Worm (Caenorhabditis elegans) whole organism, L4 larva: Measurements from ENCODE around the gene nep-11.
A peak's percentile ranks its signal among the peaks of the same experiment; 100 is the strongest.

Source experiments
- T20F7.1 ChIP-seq: fragments of 200-800 bp; sonication (Bioruptor generic); optimal IDR thresholded peaks from 2 replicates; lab custom pipeline; 2018; ENCODE audit warnings: mild to moderate bottlenecking, missing genetic modification characterization, missing compliant biosample characterization
- T26A8.4 ChIP-seq: fragments of 200-800 bp; sonication (Bioruptor generic); IDR thresholded peaks from 2 replicates; pipeline ENCODE4 v1.3.6; 2022; ENCODE audit warnings: missing genetic modification characterization, missing compliant biosample characterization
- Y5F2A.4 ChIP-seq: fragments of 200-800 bp; sonication (Bioruptor generic); optimal IDR thresholded peaks from 2 replicates; lab custom pipeline; 2018; ENCODE audit warnings: mild to moderate bottlenecking, missing genetic modification characterization, missing compliant biosample characterization
- arid-1 ChIP-seq: fragments of 200-800 bp; sonication (Bioruptor generic); conservative IDR thresholded peaks from 2 replicates; pipeline ENCODE4 v1.3.6; 2022; ENCODE audit warnings: missing genetic modification reagents, missing genetic modification characterization, missing compliant biosample characterization
- ces-1 ChIP-seq: fragments of 150-350 bp; sonication (generic microtip); optimal IDR thresholded peaks from 4 replicates; lab custom pipeline; 2014; ENCODE audit warnings: missing biosample characterization, missing genetic modification reagents, missing genetic modification characterization
- ctbp-1 ChIP-seq: fragments of 200-800 bp; sonication (Bioruptor generic); IDR thresholded peaks from 2 replicates; pipeline ENCODE4 v1.3.6; 2022; ENCODE audit warnings: missing genetic modification reagents, missing genetic modification characterization, missing compliant biosample characterization
- daf-16 ChIP-seq, 3 experiments: sonication (generic microtip); optimal IDR thresholded peaks; 2 replicates each; lab custom pipeline; 2016 to 2017; ENCODE audit warnings: missing genetic modification characterization in 3 of 3, missing genetic modification reagents in 3 of 3, mild to moderate bottlenecking in 2 of 3, missing compliant biosample characterization in 2 of 3, missing biosample characterization in 1 of 3, moderate library complexity in 1 of 3
- dmd-6 ChIP-seq: fragments of 200-800 bp; sonication (Bioruptor generic); IDR thresholded peaks from 2 replicates; pipeline ENCODE4 v1.3.6; 2022; ENCODE audit warnings: missing genetic modification reagents, missing genetic modification characterization, missing compliant biosample characterization
- egl-27 ChIP-seq: sonication (generic microtip); optimal IDR thresholded peaks from 3 replicates; lab custom pipeline; 2017; ENCODE audit warnings: missing biosample characterization, missing genetic modification reagents, missing genetic modification characterization
- fkh-10 ChIP-seq: fragments of 150-350 bp; optimal IDR thresholded peaks from 2 replicates; lab custom pipeline; 2014; ENCODE audit warnings: missing biosample characterization, missing genetic modification reagents, missing genetic modification characterization
- hlh-30 ChIP-seq: sonication (generic microtip); optimal IDR thresholded peaks from 2 replicates; lab custom pipeline; 2017; ENCODE audit warnings: antibody characterized with exemption, mild to moderate bottlenecking, missing genetic modification characterization, missing compliant biosample characterization; ENCODE audit not compliant: insufficient read depth
- hmg-1.1 ChIP-seq: fragments of 200-800 bp; sonication (Bioruptor generic); IDR thresholded peaks from 2 replicates; pipeline ENCODE4 v1.3.6; 2022; ENCODE audit warnings: missing genetic modification reagents, missing genetic modification characterization, missing compliant biosample characterization
- jun-1 ChIP-seq: fragments of 150-350 bp; optimal IDR thresholded peaks from 2 replicates; lab custom pipeline; 2014; ENCODE audit warnings: missing biosample characterization, missing genetic modification reagents, missing genetic modification characterization
- lin-38 ChIP-seq: fragments of 200-800 bp; sonication (Bioruptor generic); IDR thresholded peaks from 2 replicates; pipeline ENCODE4 v1.3.6; 2022; ENCODE audit warnings: missing genetic modification reagents, missing genetic modification characterization, missing compliant biosample characterization
- lir-3 ChIP-seq: sonication (generic microtip); optimal IDR thresholded peaks from 2 replicates; lab custom pipeline; 2016; ENCODE audit warnings: mild to moderate bottlenecking, missing genetic modification characterization, missing compliant biosample characterization
- madf-5 ChIP-seq, 2 experiments: fragments of 200-800 bp; sonication (Bioruptor generic); IDR thresholded peaks; 2 replicates each; pipeline ENCODE4 v1.3.6; 2022; ENCODE audit warnings: missing compliant biosample characterization in 2 of 2, missing genetic modification characterization in 2 of 2
- mdt-29 ChIP-seq: fragments of 200-800 bp; sonication (Bioruptor generic); IDR thresholded peaks from 2 replicates; pipeline ENCODE4 v1.3.6; 2022; ENCODE audit warnings: missing genetic modification reagents, missing genetic modification characterization, missing compliant biosample characterization
- mep-1 ChIP-seq: fragments of 150-350 bp; sonication (generic microtip); optimal IDR thresholded peaks from 3 replicates; lab custom pipeline; 2014; ENCODE audit warnings: missing biosample characterization, missing genetic modification characterization
- mxl-3 ChIP-seq: fragments of 200-800 bp; sonication (Bioruptor generic); optimal IDR thresholded peaks from 2 replicates; lab custom pipeline; 2018; ENCODE audit warnings: mild to moderate bottlenecking, missing genetic modification characterization, missing compliant biosample characterization
- nhr-102 ChIP-seq: sonication (generic microtip); optimal IDR thresholded peaks from 2 replicates; lab custom pipeline; 2016; ENCODE audit warnings: mild to moderate bottlenecking, missing genetic modification characterization, moderate library complexity, missing compliant biosample characterization
- nhr-111 ChIP-seq: fragments of 200-800 bp; sonication (Bioruptor generic); optimal IDR thresholded peaks from 2 replicates; lab custom pipeline; 2018; ENCODE audit warnings: mild to moderate bottlenecking, missing genetic modification characterization, missing compliant biosample characterization
- nhr-41 ChIP-seq: fragments of 200-800 bp; sonication (Bioruptor generic); IDR thresholded peaks from 2 replicates; pipeline ENCODE4 v1.3.6; 2022; ENCODE audit warnings: missing genetic modification reagents, missing genetic modification characterization, missing compliant biosample characterization
- nhr-6 ChIP-seq: fragments of 150-350 bp; optimal IDR thresholded peaks from 2 replicates; lab custom pipeline; 2014; ENCODE audit warnings: missing biosample characterization, missing genetic modification characterization
- php-3 ChIP-seq: fragments of 200-800 bp; sonication (Bioruptor generic); IDR thresholded peaks from 2 replicates; pipeline ENCODE4 v1.3.6; 2022; ENCODE audit warnings: missing genetic modification reagents, missing genetic modification characterization, missing compliant biosample characterization
- rbr-2 ChIP-seq: sonication (generic microtip); optimal IDR thresholded peaks from 2 replicates; lab custom pipeline; 2016; ENCODE audit warnings: missing genotype, missing genetic modification characterization, missing compliant biosample characterization
- spr-1 ChIP-seq: sonication (generic microtip); optimal IDR thresholded peaks from 2 replicates; lab custom pipeline; 2016; ENCODE audit warnings: mild to moderate bottlenecking, missing genetic modification characterization, missing compliant biosample characterization
- spr-3 ChIP-seq: fragments of 200-800 bp; sonication (Bioruptor generic); optimal IDR thresholded peaks from 2 replicates; lab custom pipeline; 2018; ENCODE audit warnings: mild to moderate bottlenecking, missing genetic modification characterization, missing compliant biosample characterization
- tag-97 ChIP-seq: fragments of 200-800 bp; sonication (Bioruptor generic); IDR thresholded peaks from 2 replicates; pipeline ENCODE4 v1.3.6; 2022; ENCODE audit warnings: missing genetic modification characterization, missing compliant biosample characterization
- tra-1 ChIP-seq: fragments of 200-800 bp; sonication (Bioruptor generic); IDR thresholded peaks from 2 replicates; pipeline ENCODE4 v1.3.6; 2022; ENCODE audit warnings: missing genetic modification reagents, missing genetic modification characterization, missing compliant biosample characterization
- unc-62 ChIP-seq, 3 experiments: fragments of 150-350 bp in 1 of 3; sonication (generic microtip); optimal IDR thresholded peaks in 2 of 3; peaks in 1 of 3; 1 replicate in 1 of 3; 2 replicates in 2 of 3; lab custom pipeline; 2014 to 2017; ENCODE audit warnings: missing biosample characterization in 3 of 3, missing genetic modification characterization in 3 of 3, missing genetic modification reagents in 3 of 3, missing genotype in 1 of 3
- zag-1 ChIP-seq: fragments of 150-350 bp; optimal IDR thresholded peaks from 2 replicates; lab custom pipeline; 2014; ENCODE audit warnings: missing biosample characterization, missing genetic modification characterization
- zfp-3 ChIP-seq: fragments of 200-800 bp; sonication (Bioruptor generic); conservative IDR thresholded peaks from 2 replicates; pipeline ENCODE4 v1.3.6; 2022; ENCODE audit warnings: missing genetic modification reagents, missing genetic modification characterization, missing compliant biosample characterization

nep-11 gene

ce11 chrII:3381510-3381909 is 43.8 kb downstream of the nep-11 start, which contains the start of gene T06D4.1:
TSS of gene T06D4.1 (plus strand) at chrII:3381830.
- TF ChIP-seq zfp-3 (GFP tag; lab: Robert Waterston, UW) (no peak), spr-3 (GFP tag; lab: Kevin White, UChicago) (no peak), T20F7.1 (no peak), mdt-29 (GFP tag; lab: Robert Waterston, UW) (no peak), hlh-30 (tag; lab: Kevin White, UChicago) (no peak), Y5F2A.4 (GFP tag; lab: Kevin White, UChicago) (no peak), egl-27 (no peak), fkh-10 (GFP tag; lab: Kevin White, UChicago) (no peak), tag-97 (GFP tag; lab: Robert Waterston, UW) (no peak), jun-1 (tag; lab: Kevin White, UChicago) (no peak), hmg-1.1 (no peak), madf-5 (GFP tag; IDR thresholded peaks at IDR 0.05; lab: Robert Waterston, UW) (no peak), arid-1 (GFP tag; lab: Robert Waterston, UW) (no peak), rbr-2 (tag; lab: Kevin White, UChicago) (no peak), lir-3 (tag; lab: Kevin White, UChicago) (no peak), php-3 (GFP tag; lab: Robert Waterston, UW) (no peak)

ce11 chrII:3378275-3378674 is 47.1 kb downstream of the nep-11 start, which contains the start of gene Y49F6C.2:
TSS of gene Y49F6C.2 (plus strand) at chrII:3378575.
- TF ChIP-seq daf-16 (GFP tag; optimal IDR thresholded peaks at IDR 0.05; lab: Kevin White, UChicago) (no peak), daf-16 (tag; optimal IDR thresholded peaks at IDR 0.05; lab: Kevin White, UChicago) (no peak), mdt-29 (GFP tag; lab: Robert Waterston, UW) (no peak), lin-38 (GFP tag; lab: Robert Waterston, UW) (no peak), mxl-3 (GFP tag; lab: Kevin White, UChicago) (no peak), tra-1 (GFP tag; lab: Robert Waterston, UW) (no peak), ctbp-1 (no peak), ces-1 (GFP tag; lab: Kevin White, UChicago) (no peak), T26A8.4 (GFP tag; lab: Robert Waterston, UW) (no peak)

- TF ChIP-seq jun-1 (tag; lab: Kevin White, UChicago) (no peak), dmd-6 (GFP tag; lab: Robert Waterston, UW) (no peak), nhr-6 (tag; lab: Kevin White, UChicago) (no peak), mxl-3 (GFP tag; lab: Kevin White, UChicago) (no peak), nhr-41 (GFP tag; lab: Robert Waterston, UW) (no peak), nhr-102 (no peak), nhr-111 (GFP tag; lab: Kevin White, UChicago) (no peak), mep-1 (tag; lab: Kevin White, UChicago) (no peak), daf-16 (GFP tag; optimal IDR thresholded peaks at IDR 0.05; lab: Kevin White, UChicago) (no peak), daf-16 (tag; optimal IDR thresholded peaks at IDR 0.05; lab: Kevin White, UChicago) (no peak), spr-1 (no peak), zag-1 (tag; lab: Kevin White, UChicago) (no peak)
These were observed 48.5 kb downstream of the nep-11 start, which contains the start of gene bath-9 for ce11 chrII:3376789-3377188. TSS of gene bath-9 (plus strand) at chrII:3377089.

- peak in 1 of 2 experiments; percentile 92 for TF ChIP-seq unc-62 (GFP tag; optimal IDR thresholded peaks at IDR 0.05 in 1 of 2; lab: Kevin White, UChicago)
- no peak for TF ChIP-seq unc-62 (tag; optimal IDR thresholded peaks at IDR 0.05; lab: Kevin White, UChicago)
- no peak for TF ChIP-seq madf-5 (GFP tag; IDR thresholded peaks at IDR 0.05; lab: Robert Waterston, UW)
These were observed 50.0 kb downstream of the nep-11 start for ce11 chrII:3375302-3375701.
